Fruit fly (Drosophila melanogaster) whole organism, embryonic: ENCODE data around the gene CG10874.
A peak's percentile ranks its signal among the peaks of the same experiment; 100 is the strongest.

ENCODE experiments used
- Atf6 ChIP-seq: fragments of 200-800 bp; sonication (Bioruptor generic); IDR thresholded peaks from 2 replicates; pipeline ENCODE4 v1.3.6; 2022; ENCODE audit warnings: missing biosample characterization, missing genetic modification characterization
- Bteb2 ChIP-seq: fragments of 200-800 bp; sonication (Bioruptor generic); optimal IDR thresholded peaks from 2 replicates; lab custom pipeline; 2016; ENCODE audit warnings: missing biosample characterization, missing genetic modification characterization
- CG10543 ChIP-seq: fragments of 200-800 bp; sonication (Bioruptor generic); optimal IDR thresholded peaks from 3 replicates; lab custom pipeline; 2017; ENCODE audit warnings: missing biosample characterization, mild to moderate bottlenecking, missing genetic modification characterization, moderate library complexity
- CG11093 ChIP-seq: fragments of 200-800 bp; sonication (Bioruptor generic); IDR thresholded peaks from 3 replicates; pipeline ENCODE4 v1.3.6; 2022; ENCODE audit warnings: missing biosample characterization, missing genetic modification characterization
- CG12219 ChIP-seq: fragments of 200-800 bp; sonication (Bioruptor generic); optimal IDR thresholded peaks from 3 replicates; lab custom pipeline; 2018; ENCODE audit warnings: missing biosample characterization, mild to moderate bottlenecking, missing genetic modification characterization
- CG12391 ChIP-seq: fragments of 200-800 bp; sonication (Bioruptor generic); optimal IDR thresholded peaks from 3 replicates; lab custom pipeline; 2018; ENCODE audit warnings: missing biosample characterization, mild to moderate bottlenecking, missing genetic modification characterization, moderate library complexity
- CG14667 ChIP-seq: fragments of 200-800 bp; sonication (Bioruptor generic); IDR thresholded peaks from 2 replicates; pipeline ENCODE4 v1.3.6; 2022; ENCODE audit warnings: missing biosample characterization, missing genetic modification characterization
- CG14710 ChIP-seq: fragments of 200-800 bp; sonication (Bioruptor generic); optimal IDR thresholded peaks from 3 replicates; lab custom pipeline; 2019; ENCODE audit warnings: missing biosample characterization, mild to moderate bottlenecking, missing genetic modification characterization, moderate library complexity
- CG15073 ChIP-seq: fragments of 200-800 bp; sonication (Bioruptor generic); optimal IDR thresholded peaks from 2 replicates; lab custom pipeline; 2016; ENCODE audit warnings: missing biosample characterization, missing genetic modification characterization
- CG17359 ChIP-seq: fragments of 200-800 bp; sonication (Bioruptor generic); optimal IDR thresholded peaks from 3 replicates; lab custom pipeline; 2018; ENCODE audit warnings: missing biosample characterization, mild to moderate bottlenecking, missing genetic modification characterization, moderate library complexity
- CG18011 ChIP-seq: fragments of 200-800 bp; sonication (Bioruptor generic); optimal IDR thresholded peaks from 2 replicates; lab custom pipeline; 2017; ENCODE audit warnings: missing biosample characterization, missing genetic modification characterization, mild to moderate bottlenecking, moderate library complexity, missing genotype
- CG18262 ChIP-seq: fragments of 200-800 bp; optimal IDR thresholded peaks from 3 replicates; lab custom pipeline; 2019; ENCODE audit warnings: missing biosample characterization, mild to moderate bottlenecking, missing genetic modification characterization, moderate library complexity
- CG18619 ChIP-seq: fragments of 200-800 bp; sonication (Bioruptor generic); optimal IDR thresholded peaks from 3 replicates; lab custom pipeline; 2017; ENCODE audit warnings: missing biosample characterization, mild to moderate bottlenecking, missing genetic modification characterization
- CG2129 ChIP-seq: fragments of 200-800 bp; sonication (Bioruptor generic); IDR thresholded peaks from 2 replicates; pipeline ENCODE4 v1.3.6; 2022; ENCODE audit warnings: missing biosample characterization, missing genetic modification characterization; ENCODE audit not compliant: partially characterized antibody
- CG4328 ChIP-seq: fragments of 200-800 bp; sonication (Bioruptor generic); optimal IDR thresholded peaks from 3 replicates; lab custom pipeline; 2017; ENCODE audit warnings: missing biosample characterization, missing genetic modification reagents, missing genetic modification characterization
- CG4360 ChIP-seq: fragments of 200-800 bp; sonication (Bioruptor generic); IDR thresholded peaks from 2 replicates; pipeline ENCODE4 v1.3.6; 2022; ENCODE audit warnings: missing biosample characterization, missing genetic modification characterization
- CG7745 ChIP-seq: fragments of 200-800 bp; sonication (Bioruptor generic); optimal IDR thresholded peaks from 2 replicates; lab custom pipeline; 2018; ENCODE audit warnings: missing biosample characterization, mild to moderate bottlenecking, missing genetic modification characterization, moderate library complexity
- CG8944 ChIP-seq: fragments of 200-800 bp; sonication (Bioruptor generic); optimal IDR thresholded peaks from 3 replicates; lab custom pipeline; 2016; ENCODE audit warnings: missing biosample characterization, missing genetic modification characterization
- Dp ChIP-seq: fragments of 200-800 bp; sonication (Bioruptor generic); optimal IDR thresholded peaks from 2 replicates; lab custom pipeline; 2018; ENCODE audit warnings: missing biosample characterization, mild to moderate bottlenecking, missing genetic modification characterization, moderate library complexity
- Hr3 ChIP-seq: fragments of 200-800 bp; sonication (Bioruptor generic); optimal IDR thresholded peaks from 3 replicates; lab custom pipeline; 2016; ENCODE audit warnings: missing biosample characterization, missing genetic modification characterization
- Meics ChIP-seq: fragments of 200-800 bp; sonication (Bioruptor generic); optimal IDR thresholded peaks from 2 replicates; lab custom pipeline; 2017; ENCODE audit warnings: missing biosample characterization, mild to moderate bottlenecking, missing genetic modification characterization
- Mrtf ChIP-seq: fragments of 200-800 bp; sonication (Bioruptor generic); IDR thresholded peaks from 3 replicates; pipeline ENCODE4 v1.3.6; 2022; ENCODE audit warnings: missing biosample characterization, missing genetic modification characterization
- Ravus ChIP-seq: fragments of 200-800 bp; sonication (Bioruptor generic); IDR thresholded peaks from 2 replicates; pipeline ENCODE4 v1.3.6; 2022; ENCODE audit warnings: missing biosample characterization, missing genetic modification characterization
- Side ChIP-seq: fragments of 200-800 bp; sonication (Bioruptor generic); optimal IDR thresholded peaks from 2 replicates; lab custom pipeline; 2016; ENCODE audit warnings: missing biosample characterization, missing genetic modification characterization
- Sry-δ ChIP-seq: fragments of 200-800 bp; sonication (Bioruptor generic); optimal IDR thresholded peaks from 2 replicates; lab custom pipeline; 2016; ENCODE audit warnings: missing biosample characterization, missing genetic modification characterization
- Taf1 ChIP-seq: fragments of 200-800 bp; sonication (Bioruptor generic); IDR thresholded peaks from 2 replicates; pipeline ENCODE4 v1.3.6; 2022; ENCODE audit warnings: missing biosample characterization, missing genetic modification characterization
- Xrp1 ChIP-seq: fragments of 200-800 bp; sonication (Bioruptor generic); IDR thresholded peaks from 2 replicates; pipeline ENCODE4 v1.3.6; 2022; ENCODE audit warnings: missing biosample characterization, missing genetic modification characterization
- abd-A ChIP-seq: fragments of 200-800 bp; sonication (Bioruptor generic); optimal IDR thresholded peaks from 3 replicates; lab custom pipeline; 2019; ENCODE audit warnings: missing biosample characterization, mild to moderate bottlenecking, missing genetic modification characterization, moderate library complexity
- ap ChIP-seq: fragments of 200-800 bp; sonication (Bioruptor generic); IDR thresholded peaks from 2 replicates; pipeline ENCODE4 v1.3.6; 2022; ENCODE audit warnings: missing biosample characterization, missing genetic modification characterization
- az2 ChIP-seq: fragments of 200-800 bp; sonication (Bioruptor generic); optimal IDR thresholded peaks from 3 replicates; lab custom pipeline; 2016; ENCODE audit warnings: missing biosample characterization, missing genetic modification characterization
- cg ChIP-seq: fragments of 200-800 bp; sonication (Bioruptor generic); optimal IDR thresholded peaks from 3 replicates; lab custom pipeline; 2019; ENCODE audit warnings: missing biosample characterization, mild to moderate bottlenecking, missing genetic modification characterization, moderate library complexity
- chif ChIP-seq, 2 experiments: fragments of 200-800 bp; sonication (Bioruptor generic); optimal IDR thresholded peaks; 3 replicates each; lab custom pipeline; 2016; ENCODE audit warnings: missing biosample characterization in 2 of 2, missing genetic modification characterization in 2 of 2
- chm ChIP-seq: fragments of 200-800 bp; sonication (Bioruptor generic); IDR thresholded peaks from 2 replicates; pipeline ENCODE4 v1.3.6; 2022; ENCODE audit warnings: missing biosample characterization, missing genetic modification characterization
- gfzf ChIP-seq: fragments of 200-800 bp; sonication (Bioruptor generic); optimal IDR thresholded peaks from 2 replicates; lab custom pipeline; 2016; ENCODE audit warnings: missing biosample characterization, mild to moderate bottlenecking, missing genetic modification characterization, moderate library complexity
- knrl ChIP-seq: fragments of 200-800 bp; sonication (Bioruptor generic); IDR thresholded peaks from 3 replicates; pipeline ENCODE4 v1.3.6; 2022; ENCODE audit warnings: missing biosample characterization, missing genetic modification characterization; ENCODE audit not compliant: partially characterized antibody
- lmd ChIP-seq: fragments of 200-800 bp; sonication (Bioruptor generic); IDR thresholded peaks from 2 replicates; pipeline ENCODE4 v1.3.6; 2022; ENCODE audit warnings: missing biosample characterization, missing genetic modification characterization
- phol ChIP-seq: fragments of 200-800 bp; sonication (Bioruptor generic); optimal IDR thresholded peaks from 3 replicates; lab custom pipeline; 2018; ENCODE audit warnings: missing biosample characterization, mild to moderate bottlenecking, missing genetic modification characterization, moderate library complexity
- pnt ChIP-seq: fragments of 200-800 bp; sonication (Bioruptor generic); optimal IDR thresholded peaks from 3 replicates; lab custom pipeline; 2016; ENCODE audit warnings: missing biosample characterization, missing genetic modification characterization
- prd ChIP-seq, 3 experiments: fragments of >200 bp in 2 of 3; fragments of 200-800 bp in 1 of 3; sonication (Bioruptor generic) in 1 of 3; optimal IDR thresholded peaks in 2 of 3; IDR thresholded peaks in 1 of 3; 2 replicates in 2 of 3; 3 replicates in 1 of 3; pipeline versions ENCODE4 v1.3.6 to Lab custom; 2017 to 2022; ENCODE audit warnings: missing biosample characterization in 1 of 3, missing genetic modification characterization in 1 of 3
- ranshi ChIP-seq: fragments of 200-800 bp; sonication (Bioruptor generic); IDR thresholded peaks from 2 replicates; pipeline ENCODE4 v1.3.6; 2022; ENCODE audit warnings: missing biosample characterization, missing genetic modification characterization
- sc ChIP-seq, 3 experiments: fragments of >200 bp in 2 of 3; fragments of 200-800 bp in 1 of 3; sonication (Bioruptor generic) in 1 of 3; optimal IDR thresholded peaks; 2 replicates in 2 of 3; 3 replicates in 1 of 3; lab custom pipeline; 2017; ENCODE audit warnings: mild to moderate bottlenecking in 1 of 3, missing biosample characterization in 1 of 3, missing genetic modification characterization in 1 of 3, missing genetic modification reagents in 1 of 3
- scrt ChIP-seq: fragments of 200-800 bp; sonication (Bioruptor generic); optimal IDR thresholded peaks from 2 replicates; lab custom pipeline; 2018; ENCODE audit warnings: missing biosample characterization, mild to moderate bottlenecking, missing genetic modification characterization, moderate library complexity
- shn ChIP-seq: fragments of 200-800 bp; sonication (Bioruptor generic); optimal IDR thresholded peaks from 3 replicates; lab custom pipeline; 2016; ENCODE audit warnings: missing biosample characterization, missing genetic modification characterization
- trh ChIP-seq: fragments of 200-800 bp; sonication (Bioruptor generic); optimal IDR thresholded peaks from 2 replicates; lab custom pipeline; 2016; ENCODE audit warnings: missing biosample characterization, missing genetic modification characterization
- vvl ChIP-seq: fragments of 200-800 bp; sonication (Bioruptor generic); IDR thresholded peaks from 2 replicates; pipeline ENCODE4 v1.3.6; 2022; ENCODE audit warnings: missing biosample characterization, missing genetic modification characterization
- wek ChIP-seq: fragments of 200-800 bp; sonication (Bioruptor generic); optimal IDR thresholded peaks from 3 replicates; lab custom pipeline; 2018; ENCODE audit warnings: missing biosample characterization, mild to moderate bottlenecking, missing genetic modification characterization, moderate library complexity
- wor ChIP-seq: fragments of 200-800 bp; sonication (Bioruptor generic); IDR thresholded peaks from 2 replicates; pipeline ENCODE4 v1.3.6; 2022; ENCODE audit warnings: missing biosample characterization, missing genetic modification characterization
- zen2 ChIP-seq: fragments of 200-800 bp; sonication (Bioruptor generic); IDR thresholded peaks from 3 replicates; pipeline ENCODE4 v1.3.6; 2022; ENCODE audit warnings: missing biosample characterization, missing genetic modification characterization; ENCODE audit not compliant: partially characterized antibody

CG10874 gene

DNA sequence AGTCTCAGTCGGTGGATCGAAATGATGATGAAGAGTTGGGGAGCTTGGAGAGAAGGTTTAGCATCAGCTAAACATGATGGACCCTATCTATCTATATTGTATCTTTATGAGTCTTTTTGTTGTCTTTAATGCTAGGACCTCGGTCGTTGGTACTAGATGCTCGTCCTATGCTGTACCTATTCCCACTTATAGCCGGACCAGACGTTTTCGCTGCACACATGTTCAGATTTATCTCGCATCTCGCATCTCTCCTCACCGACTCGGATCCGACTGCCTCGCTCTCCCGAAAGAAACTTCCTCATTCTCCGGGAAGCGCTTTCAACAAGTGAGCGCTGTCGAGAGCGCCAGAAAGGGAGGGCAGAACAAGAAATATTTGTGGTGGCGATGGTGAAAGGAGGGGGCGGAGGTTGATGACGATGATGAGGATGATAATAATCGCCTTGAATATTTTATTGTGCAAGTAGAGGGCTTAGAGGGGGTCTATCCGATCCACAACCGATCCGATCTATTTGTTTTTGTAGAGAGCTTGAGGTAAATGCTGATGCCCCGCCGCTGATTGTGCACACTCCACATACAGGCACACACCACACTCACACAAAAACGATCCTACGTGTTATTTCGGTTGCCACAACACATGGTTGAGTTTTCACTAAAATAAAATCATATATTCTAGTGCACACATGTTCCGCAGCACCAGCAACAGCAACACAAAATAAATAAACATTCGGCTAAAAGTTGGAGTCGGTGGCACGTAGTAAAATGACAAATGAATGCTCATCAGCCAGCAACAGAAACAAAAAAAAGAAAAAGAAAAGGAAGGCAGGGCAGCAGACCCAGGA is 29.2 kb downstream of the CG10874 start (continued):
- TF ChIP-seq lmd (GFP tag; lab: Robert Waterston, UW) (no peak), wor (no peak), Sry-δ (no peak), vvl (GFP tag; lab: Robert Waterston, UW) (peak; percentile 6; the same call in 1 of the 2 replicates), shn (no peak), ap (GFP tag; lab: Robert Waterston, UW) (peak; percentile 36; the same call in 1 of the 2 replicates), zen2 (GFP tag; lab: Robert Waterston, UW) (no peak; the same call in 2 of the 3 replicates), CG17359 (tag; lab: Kevin White, UChicago) (peak; percentile 30), CG4328 (no peak), cg (GFP tag; lab: Kevin White, UChicago) (peak; percentile 78), CG12219 (GFP tag; lab: Kevin White, UChicago) (no peak), Ravus (no peak), ranshi (GFP tag; lab: Robert Waterston, UW) (0 out of 2 replicates have a peak, but pooled peaks have one; percentile 21), Xrp1 (GFP tag; lab: Robert Waterston, UW) (peak; percentile 38; the same call in 1 of the 2 replicates), CG2129 (GFP tag; lab: Robert Waterston, UW) (no peak), pnt (GFP tag; lab: Kevin White, UChicago) (peak; percentile 23), Meics (GFP tag; lab: Kevin White, UChicago) (no peak), sc (optimal IDR thresholded peaks at IDR 0.05; lab: Kevin White, UChicago) (no peak), sc (GFP tag; optimal IDR thresholded peaks at IDR 0.05; lab: Kevin White, UChicago) (no peak), abd-A (tag; lab: Kevin White, UChicago) (peak; percentile 77), CG14667 (GFP tag; lab: Robert Waterston, UW) (no peak), az2 (GFP tag; lab: Kevin White, UChicago) (no peak), prd (optimal IDR thresholded peaks at IDR 0.05; lab: Kevin White, UChicago) (no peak), prd (GFP tag; IDR thresholded peaks at IDR 0.05; lab: Robert Waterston, UW) (peak; percentile 13; the same call in 1 of the 3 replicates), Mrtf (no peak), CG18262 (tag; lab: Kevin White, UChicago) (peak; percentile 22), CG4360 (GFP tag; lab: Robert Waterston, UW) (no peak), CG12391 (tag; lab: Kevin White, UChicago) (peak; percentile 20), wek (GFP tag; lab: Kevin White, UChicago) (no peak), gfzf (GFP tag; lab: Kevin White, UChicago) (no peak), CG11093 (GFP tag; lab: Robert Waterston, UW) (no peak), chm (GFP tag; lab: Robert Waterston, UW) (no peak), trh (no peak), phol (tag; lab: Kevin White, UChicago) (peak; percentile 41), Side (GFP tag; lab: Kevin White, UChicago) (no peak), scrt (no peak), CG15073 (no peak), Taf1 (GFP tag; lab: Robert Waterston, UW) (0 out of 2 replicates have a peak, but pooled peaks have one; percentile 5), Atf6 (GFP tag; lab: Robert Waterston, UW) (no peak), CG10543 (GFP tag; lab: Kevin White, UChicago) (peak; percentile 8), CG7745 (tag; lab: Kevin White, UChicago) (no peak), CG8944 (GFP tag; lab: Kevin White, UChicago) (no peak), Bteb2 (GFP tag; lab: Kevin White, UChicago) (no peak), chif (GFP tag; optimal IDR thresholded peaks at IDR 0.05; lab: Kevin White, UChicago) (no peak), Dp (GFP tag; lab: Kevin White, UChicago) (no peak), Hr3 (GFP tag; lab: Kevin White, UChicago) (no peak), knrl (GFP tag; lab: Robert Waterston, UW) (no peak), CG14710 (tag; lab: Kevin White, UChicago) (no peak), CG18619 (GFP tag; lab: Kevin White, UChicago) (no peak), CG18011 (GFP tag; lab: Kevin White, UChicago) (no peak)
